Fruit fly (Drosophila melanogaster): Measurements from ENCODE around the gene CG13896.

dm6 chr3L:701798-702635 lies 9.6 kb downstream of the CG13896 start:
- no peak for TF ChIP-seq ttk (optimal IDR thresholded peaks at IDR 0.05)
- no peak for TF ChIP-seq h (optimal IDR thresholded peaks at IDR 0.05)
- no peak for TF ChIP-seq Sin3A (optimal IDR thresholded peaks at IDR 0.05)
